Worm (Caenorhabditis elegans) whole organism, L2 larva: ENCODE data around the gene T28A11.16.
A peak's percentile ranks its signal among the peaks of the same experiment; 100 is the strongest.

Source experiments
- C34F6.9 ChIP-seq: fragments of 150-350 bp; optimal IDR thresholded peaks from 2 replicates; lab custom pipeline; 2014; ENCODE audit warnings: missing biosample characterization, missing genetic modification characterization
- F13H6.1 ChIP-seq: sonication (generic microtip); optimal IDR thresholded peaks from 2 replicates; lab custom pipeline; 2016; ENCODE audit warnings: missing genetic modification characterization, missing compliant biosample characterization
- R02D3.7 ChIP-seq: fragments of 150-350 bp; optimal IDR thresholded peaks from 2 replicates; lab custom pipeline; 2014; ENCODE audit warnings: missing biosample characterization, missing genetic modification characterization
- ZK546.5 ChIP-seq: sonication (generic microtip); optimal IDR thresholded peaks from 2 replicates; lab custom pipeline; 2017; ENCODE audit warnings: missing biosample characterization, missing genetic modification characterization
- alr-1 ChIP-seq: fragments of 150-350 bp; optimal IDR thresholded peaks from 2 replicates; lab custom pipeline; 2014; ENCODE audit warnings: missing biosample characterization, missing genetic modification characterization
- aly-2 ChIP-seq: fragments of 150-350 bp; optimal IDR thresholded peaks from 2 replicates; lab custom pipeline; 2014; ENCODE audit warnings: missing biosample characterization, missing genetic modification characterization
- ama-1 ChIP-seq: fragments of 150-350 bp; optimal IDR thresholded peaks from 2 replicates; lab custom pipeline; 2018; ENCODE audit warnings: inconsistent platforms
- crh-2 ChIP-seq: sonication (generic microtip); optimal IDR thresholded peaks from 2 replicates; lab custom pipeline; 2017; ENCODE audit warnings: missing biosample characterization, missing genetic modification characterization
- dmd-4 ChIP-seq: sonication (generic microtip); optimal IDR thresholded peaks from 2 replicates; lab custom pipeline; 2017; ENCODE audit warnings: missing biosample characterization, missing genetic modification characterization
- egl-27 ChIP-seq: sonication (generic microtip); optimal IDR thresholded peaks from 3 replicates; lab custom pipeline; 2017; ENCODE audit warnings: missing biosample characterization, missing genetic modification reagents, missing genetic modification characterization
- elt-1 ChIP-seq: fragments of 150-350 bp; optimal IDR thresholded peaks from 2 replicates; lab custom pipeline; 2014; ENCODE audit warnings: missing biosample characterization, missing genetic modification characterization
- elt-3 ChIP-seq: sonication (generic microtip); optimal IDR thresholded peaks from 2 replicates; lab custom pipeline; 2017; ENCODE audit warnings: missing biosample characterization, missing genetic modification characterization
- fos-1 ChIP-seq: fragments of 150-350 bp; optimal IDR thresholded peaks from 2 replicates; lab custom pipeline; 2014; ENCODE audit warnings: missing biosample characterization, missing genetic modification characterization
- gmeb-1 ChIP-seq: fragments of 150-350 bp; optimal IDR thresholded peaks from 2 replicates; lab custom pipeline; 2014; ENCODE audit warnings: missing biosample characterization, missing genetic modification characterization
- lin-11 ChIP-seq: fragments of 150-350 bp; sonication (generic microtip); optimal IDR thresholded peaks from 2 replicates; lab custom pipeline; 2014; ENCODE audit warnings: missing biosample characterization, missing genetic modification characterization, inconsistent platforms, mixed read lengths
- lin-13 ChIP-seq: fragments of 150-350 bp; optimal IDR thresholded peaks from 2 replicates; lab custom pipeline; 2014; ENCODE audit warnings: missing biosample characterization, missing genetic modification reagents, missing genetic modification characterization
- lsy-2 ChIP-seq, 2 experiments: fragments of 150-350 bp in 1 of 2; sonication (generic microtip) in 1 of 2; optimal IDR thresholded peaks; 2 replicates each; lab custom pipeline; 2014 to 2017; ENCODE audit warnings: missing biosample characterization in 2 of 2, missing genetic modification characterization in 2 of 2
- mab-5 ChIP-seq: fragments of 150-350 bp; optimal IDR thresholded peaks from 2 replicates; lab custom pipeline; 2014; ENCODE audit warnings: missing biosample characterization, missing genetic modification characterization
- mbf-1 ChIP-seq: sonication (generic microtip); optimal IDR thresholded peaks from 2 replicates; lab custom pipeline; 2017; ENCODE audit warnings: missing biosample characterization, missing genetic modification characterization
- mdl-1 ChIP-seq, 2 experiments: fragments of 150-350 bp in 1 of 2; sonication (generic microtip) in 1 of 2; optimal IDR thresholded peaks; 2 replicates each; lab custom pipeline; 2017; ENCODE audit warnings: missing biosample characterization in 2 of 2, missing genetic modification characterization in 2 of 2
- nhr-10 ChIP-seq: sonication (generic microtip); optimal IDR thresholded peaks from 2 replicates; lab custom pipeline; 2017; ENCODE audit warnings: missing biosample characterization, missing genetic modification characterization
- nhr-129 ChIP-seq: fragments of 150-350 bp; optimal IDR thresholded peaks from 2 replicates; lab custom pipeline; 2014; ENCODE audit warnings: missing biosample characterization, missing genetic modification characterization
- nhr-21 ChIP-seq: fragments of 150-350 bp; optimal IDR thresholded peaks from 2 replicates; lab custom pipeline; 2014; ENCODE audit warnings: missing biosample characterization, missing genetic modification characterization
- nhr-23 ChIP-seq: fragments of 150-350 bp; optimal IDR thresholded peaks from 2 replicates; lab custom pipeline; 2014; ENCODE audit warnings: missing biosample characterization, missing genetic modification reagents, missing genetic modification characterization
- nhr-25 ChIP-seq: fragments of 150-350 bp; sonication (generic microtip); optimal IDR thresholded peaks from 3 replicates; lab custom pipeline; 2014; ENCODE audit warnings: missing biosample characterization, missing genetic modification characterization
- nhr-6 ChIP-seq: fragments of 150-350 bp; optimal IDR thresholded peaks from 2 replicates; lab custom pipeline; 2014; ENCODE audit warnings: missing biosample characterization, missing genetic modification characterization
- skn-1 ChIP-seq: sonication (generic microtip); optimal IDR thresholded peaks from 2 replicates; lab custom pipeline; 2017; ENCODE audit warnings: missing biosample characterization, missing genetic modification characterization
- sma-9 ChIP-seq, 2 experiments: fragments of 150-350 bp in 1 of 2; sonication (generic microtip) in 1 of 2; optimal IDR thresholded peaks; 2 replicates each; lab custom pipeline; 2014 to 2016; ENCODE audit warnings: missing genetic modification characterization in 2 of 2, mild to moderate bottlenecking in 1 of 2, missing biosample characterization in 1 of 2, missing compliant biosample characterization in 1 of 2, missing genetic modification reagents in 1 of 2, moderate library complexity in 1 of 2
- snpc-4 ChIP-seq: fragments of 150-350 bp; optimal IDR thresholded peaks from 2 replicates; lab custom pipeline; 2014; ENCODE audit warnings: missing biosample characterization, missing genetic modification characterization
- unc-39 ChIP-seq: fragments of 150-350 bp; optimal IDR thresholded peaks from 2 replicates; lab custom pipeline; 2014; ENCODE audit warnings: missing biosample characterization, missing genetic modification characterization
- unc-55 ChIP-seq: fragments of 150-350 bp; sonication (generic microtip); optimal IDR thresholded peaks from 3 replicates; lab custom pipeline; 2014; ENCODE audit warnings: missing biosample characterization, missing genetic modification reagents, missing genetic modification characterization
- unc-62 ChIP-seq: fragments of 150-350 bp; optimal IDR thresholded peaks from 2 replicates; lab custom pipeline; 2014; ENCODE audit warnings: missing biosample characterization, missing genetic modification reagents, missing genetic modification characterization
- ztf-1 ChIP-seq: fragments of 200-800 bp; sonication (Bioruptor generic); conservative IDR thresholded peaks from 2 replicates; pipeline ENCODE4 v1.3.6; 2022; ENCODE audit warnings: missing genetic modification characterization, missing compliant biosample characterization
- ztf-4 ChIP-seq: fragments of 150-350 bp; optimal IDR thresholded peaks from 2 replicates; lab custom pipeline; 2014; ENCODE audit warnings: missing biosample characterization, missing genetic modification characterization

The T28A11.16 gene

DNA sequence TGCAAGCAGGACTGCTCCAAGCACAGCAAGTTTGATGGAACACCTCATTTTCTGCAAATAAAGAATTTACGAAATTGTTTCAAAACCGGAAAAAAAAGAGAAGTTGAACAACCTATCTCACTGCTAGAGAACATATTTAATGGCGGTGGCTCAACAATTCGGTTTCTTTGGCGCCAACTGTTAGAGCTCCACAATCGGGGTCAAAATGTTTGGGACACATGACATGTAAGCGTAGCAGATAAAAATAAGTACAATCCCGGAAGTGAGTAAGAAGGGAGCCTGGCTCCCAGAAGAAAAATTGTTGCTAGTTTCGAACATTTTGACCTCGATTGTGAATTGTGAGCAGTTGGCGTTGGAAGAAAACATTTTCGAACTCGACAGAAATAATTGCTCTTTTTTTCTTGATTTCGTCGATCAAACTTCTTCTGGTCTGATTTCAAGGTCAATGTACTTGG lies at the start of gene T28A11.16:
Gene T28A11.16, minus strand, starts transcription at position 51 of the 455 bp plus-strand sequence.
- TF ChIP-seq F13H6.1 = peak; percentile 30
- no peak for TF ChIP-seq nhr-6 (tag; lab: Kevin White, UChicago)
- no peak for TF ChIP-seq crh-2 (tag; lab: Kevin White, UChicago)
- peak; percentile 88 for TF ChIP-seq sma-9 (GFP tag; optimal IDR thresholded peaks at IDR 0.05; lab: Kevin White, UChicago)
- no peak for TF ChIP-seq sma-9 (tag; optimal IDR thresholded peaks at IDR 0.05; lab: Kevin White, UChicago)
- no peak for TF ChIP-seq elt-1 (tag; lab: Kevin White, UChicago)
- no peak for TF ChIP-seq nhr-25 (tag; lab: Kevin White, UChicago)
- TF ChIP-seq, all 48 proteins: peak for 2

DNA sequence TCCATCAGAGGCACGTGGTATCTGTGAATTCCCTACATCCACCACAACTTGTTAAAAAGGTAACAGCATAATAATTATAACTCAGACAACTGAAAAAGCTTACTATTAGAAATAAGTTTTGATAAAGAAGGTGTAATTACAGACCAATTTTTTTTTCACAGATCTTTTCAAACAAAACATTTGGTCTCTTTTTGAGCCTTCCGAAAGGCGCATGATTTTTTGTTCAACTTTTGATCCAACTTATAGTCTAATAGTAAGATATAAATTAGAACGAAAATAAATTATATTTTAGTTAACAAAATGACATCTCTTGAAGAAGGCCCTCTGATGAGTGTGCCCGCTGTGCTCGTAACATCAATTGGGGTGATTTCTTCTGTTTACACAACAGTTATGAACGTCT lies 49.2 kb upstream of the T28A11.16 start, which contains the start of gene srbc-3:
Gene srbc-3, plus strand, starts transcription at position 301 of the 400 bp plus-strand sequence.
- TF ChIP-seq nhr-25 (tag; lab: Kevin White, UChicago) = no peak
- no peak for TF ChIP-seq elt-1 (tag; lab: Kevin White, UChicago)
- no peak for TF ChIP-seq nhr-21 (tag; lab: Kevin White, UChicago)
- TF ChIP-seq unc-62 = no peak
- TF ChIP-seq unc-39 (tag; lab: Kevin White, UChicago) = no peak
- no peak for TF ChIP-seq egl-27
- no peak for TF ChIP-seq gmeb-1 (tag; lab: Kevin White, UChicago)
- no peak for TF ChIP-seq lsy-2 (tag; optimal IDR thresholded peaks at IDR 0.05; lab: Kevin White, UChicago)
- no peak for TF ChIP-seq ztf-4 (tag; lab: Kevin White, UChicago)
- TF ChIP-seq lin-11 (tag; lab: Kevin White, UChicago) = no peak
- TF ChIP-seq nhr-6 (tag; lab: Kevin White, UChicago) = no peak
- TF ChIP-seq ama-1 (lab: Kevin White, UChicago) = no peak
- no peak for TF ChIP-seq fos-1 (tag; lab: Kevin White, UChicago)
- no peak for TF ChIP-seq dmd-4 (tag; lab: Kevin White, UChicago)
- TF ChIP-seq ZK546.5 (tag; lab: Kevin White, UChicago) = no peak
- TF ChIP-seq mdl-1 (tag; optimal IDR thresholded peaks at IDR 0.05; lab: Kevin White, UChicago) = no peak
- no peak for TF ChIP-seq alr-1 (tag; lab: Kevin White, UChicago)
- TF ChIP-seq R02D3.7 (tag; lab: Kevin White, UChicago) = no peak
- TF ChIP-seq mab-5 (tag; lab: Kevin White, UChicago) = no peak

DNA sequence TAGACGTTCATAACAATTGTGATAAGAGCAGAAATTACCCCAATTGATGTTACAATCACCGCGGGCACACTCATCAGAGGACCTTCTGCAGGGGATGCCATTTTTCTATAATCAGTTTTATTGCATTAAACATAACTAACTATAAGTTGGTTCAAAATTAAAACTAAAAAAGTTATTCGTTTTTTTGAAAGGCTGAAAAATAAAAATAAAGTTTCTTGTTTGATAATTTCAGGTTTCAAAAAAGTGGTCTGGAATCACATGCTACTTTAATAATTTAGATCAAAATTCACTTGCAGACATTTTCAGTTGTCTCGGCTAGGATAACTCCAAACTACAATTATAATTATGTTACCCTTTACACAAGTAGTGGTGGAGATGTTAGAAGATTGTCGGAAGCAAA lies 42.9 kb upstream of the T28A11.16 start, which contains the start of gene srbc-1:
Gene srbc-1, minus strand, starts transcription at position 101 of the 400 bp plus-strand sequence.
- TF ChIP-seq ztf-1 (GFP tag; lab: Robert Waterston, UW) = no peak
- TF ChIP-seq gmeb-1 (tag; lab: Kevin White, UChicago) = no peak
- TF ChIP-seq nhr-23 = no peak
- no peak for TF ChIP-seq nhr-129 (tag; lab: Kevin White, UChicago)
- no peak for TF ChIP-seq nhr-6 (tag; lab: Kevin White, UChicago)
- no peak for TF ChIP-seq elt-3 (tag; lab: Kevin White, UChicago)
- TF ChIP-seq snpc-4 (tag; lab: Kevin White, UChicago) = no peak
- no peak for TF ChIP-seq C34F6.9 (tag; lab: Kevin White, UChicago)
- no peak for TF ChIP-seq unc-55 (GFP tag; lab: Kevin White, UChicago)
- no peak for TF ChIP-seq nhr-10 (tag; lab: Kevin White, UChicago)
- no peak for TF ChIP-seq elt-1 (tag; lab: Kevin White, UChicago)
- TF ChIP-seq egl-27 = no peak
- TF ChIP-seq ZK546.5 (tag; lab: Kevin White, UChicago) = no peak
- no peak for TF ChIP-seq skn-1 (tag; lab: Kevin White, UChicago)
- TF ChIP-seq aly-2 = no peak
- TF ChIP-seq F13H6.1 = no peak
- no peak for TF ChIP-seq ama-1 (lab: Kevin White, UChicago)
- no peak for TF ChIP-seq sma-9 (GFP tag; optimal IDR thresholded peaks at IDR 0.05; lab: Kevin White, UChicago)
- no peak for TF ChIP-seq sma-9 (tag; optimal IDR thresholded peaks at IDR 0.05; lab: Kevin White, UChicago)
- no peak for TF ChIP-seq unc-39 (tag; lab: Kevin White, UChicago)
- no peak for TF ChIP-seq mbf-1
- TF ChIP-seq, all 48 proteins: peak for 0

DNA sequence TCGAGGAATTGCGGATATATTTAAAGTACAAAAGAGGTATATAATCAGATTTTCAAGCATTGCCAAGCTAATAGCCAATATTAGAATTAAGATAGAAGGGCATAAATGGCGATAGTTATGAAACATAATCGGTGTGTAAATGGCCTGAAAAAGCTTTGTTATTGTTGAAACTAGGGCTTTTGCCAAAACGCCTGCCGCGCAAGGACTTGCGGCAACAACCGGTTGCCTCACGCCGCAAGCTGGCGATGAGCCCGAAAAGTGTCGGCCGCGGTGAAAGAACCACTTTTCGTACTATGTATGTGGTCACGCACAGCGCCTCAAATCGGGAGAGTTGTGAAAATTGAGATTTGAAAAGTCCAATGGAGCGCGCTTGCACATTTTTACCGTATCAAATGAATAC lies 40.4 kb upstream of the T28A11.16 start:
- TF ChIP-seq alr-1 (tag; lab: Kevin White, UChicago) (no peak), crh-2 (tag; lab: Kevin White, UChicago) (no peak), lin-13 (GFP tag; lab: Kevin White, UChicago) (no peak), mab-5 (tag; lab: Kevin White, UChicago) (no peak), C34F6.9 (tag; lab: Kevin White, UChicago) (no peak), nhr-10 (tag; lab: Kevin White, UChicago) (no peak), ZK546.5 (tag; lab: Kevin White, UChicago) (no peak), elt-3 (tag; lab: Kevin White, UChicago) (no peak), unc-39 (tag; lab: Kevin White, UChicago) (no peak), ama-1 (lab: Kevin White, UChicago) (no peak), fos-1 (tag; lab: Kevin White, UChicago) (no peak), aly-2 (no peak)
